Worm (Caenorhabditis elegans) whole organism, L4/young adult: ENCODE measurements around the gene C13F10.5.

Source experiments
- W03F9.2 ChIP-seq: fragments of 150-350 bp; optimal IDR thresholded peaks from 2 replicates; lab custom pipeline; 2014; ENCODE audit warnings: missing biosample characterization, missing genetic modification characterization
- him-1 ChIP-seq: sonication (generic microtip); optimal IDR thresholded peaks from 2 replicates; lab custom pipeline; 2016; ENCODE audit warnings: missing genotype, missing genetic modification reagents, missing genetic modification characterization, missing compliant biosample characterization

ce11 chrV:7230847-7231246, 12.0 kb upstream of the C13F10.5 start, which contains the start of the genes gei-6 and krr-1:
- no peak for TF ChIP-seq him-1 (tag; lab: Kevin White, UChicago)
- TF ChIP-seq W03F9.2 (tag; lab: Kevin White, UChicago) = peak; percentile 33
